Fruit fly (Drosophila melanogaster) whole organism, embryonic: ENCODE measurements around the gene drn.

Source experiments
- ATbp ChIP-seq: fragments of 200-800 bp; sonication (Bioruptor generic); optimal IDR thresholded peaks from 2 replicates; lab custom pipeline; 2017; ENCODE audit warnings: missing biosample characterization, mild to moderate bottlenecking, missing genetic modification characterization, missing genetic modification reagents
- Antp ChIP-seq: fragments of 200-800 bp; sonication (Bioruptor generic); optimal IDR thresholded peaks from 3 replicates; lab custom pipeline; 2016; ENCODE audit warnings: missing biosample characterization, missing genetic modification characterization
- Awh ChIP-seq: fragments of 200-800 bp; sonication (Bioruptor generic); IDR thresholded peaks from 2 replicates; pipeline ENCODE4, ENCODE4 v1.3.6; 2022; ENCODE audit warnings: missing biosample characterization, missing genetic modification characterization
- B-H2 ChIP-seq: fragments of 200-800 bp; sonication (Bioruptor generic); optimal IDR thresholded peaks from 2 replicates; lab custom pipeline; 2018; ENCODE audit warnings: missing biosample characterization, mild to moderate bottlenecking, missing genetic modification characterization
- Bdp1 ChIP-seq: fragments of 200-800 bp; sonication (Bioruptor generic); optimal IDR thresholded peaks from 3 replicates; lab custom pipeline; 2016; ENCODE audit warnings: missing biosample characterization, missing genetic modification characterization
- BtbVII ChIP-seq: fragments of 200-800 bp; sonication (Bioruptor generic); optimal IDR thresholded peaks from 3 replicates; lab custom pipeline; 2017; ENCODE audit warnings: missing biosample characterization, mild to moderate bottlenecking, missing genetic modification characterization
- CG11398 ChIP-seq: fragments of 200-800 bp; sonication (Bioruptor generic); optimal IDR thresholded peaks from 2 replicates; lab custom pipeline; 2016; ENCODE audit warnings: missing biosample characterization, missing genetic modification characterization
- CG12071 ChIP-seq: fragments of 200-800 bp; sonication (Bioruptor generic); optimal IDR thresholded peaks from 3 replicates; lab custom pipeline; 2018; ENCODE audit warnings: missing biosample characterization, mild to moderate bottlenecking, missing genetic modification characterization
- CG14965 ChIP-seq: fragments of 200-800 bp; sonication (Bioruptor generic); optimal IDR thresholded peaks from 2 replicates; lab custom pipeline; 2016; ENCODE audit warnings: missing biosample characterization, missing genetic modification characterization, borderline replicate concordance
- CG15269 ChIP-seq: fragments of 200-800 bp; sonication (Bioruptor generic); optimal IDR thresholded peaks from 2 replicates; lab custom pipeline; 2018; ENCODE audit warnings: missing biosample characterization, mild to moderate bottlenecking, missing genetic modification characterization, moderate library complexity
- CG15479 ChIP-seq: fragments of 200-800 bp; sonication (Bioruptor generic); optimal IDR thresholded peaks from 3 replicates; lab custom pipeline; 2019; ENCODE audit warnings: missing biosample characterization, mild to moderate bottlenecking, missing genetic modification characterization, moderate library complexity
- CG1647 ChIP-seq: fragments of 200-800 bp; sonication (Bioruptor generic); optimal IDR thresholded peaks from 3 replicates; lab custom pipeline; 2016; ENCODE audit warnings: missing biosample characterization, missing genetic modification characterization
- CG2129 ChIP-seq: fragments of 200-800 bp; sonication (Bioruptor generic); IDR thresholded peaks from 2 replicates; pipeline ENCODE4 v1.3.6; 2022; ENCODE audit warnings: missing biosample characterization, missing genetic modification characterization; ENCODE audit not compliant: partially characterized antibody
- CG3281 ChIP-seq: fragments of 200-800 bp; sonication (Bioruptor generic); optimal IDR thresholded peaks from 3 replicates; lab custom pipeline; 2017; ENCODE audit warnings: missing biosample characterization, mild to moderate bottlenecking, missing genetic modification characterization
- CG42726 ChIP-seq: fragments of 200-800 bp; sonication (Bioruptor generic); IDR thresholded peaks from 2 replicates; pipeline ENCODE4 v1.3.6; 2022; ENCODE audit warnings: missing biosample characterization, missing genetic modification characterization; ENCODE audit not compliant: partially characterized antibody
- CG4328 ChIP-seq: fragments of 200-800 bp; sonication (Bioruptor generic); optimal IDR thresholded peaks from 3 replicates; lab custom pipeline; 2017; ENCODE audit warnings: missing biosample characterization, missing genetic modification reagents, missing genetic modification characterization
- CG6813 ChIP-seq: fragments of 200-800 bp; sonication (Bioruptor generic); optimal IDR thresholded peaks from 2 replicates; lab custom pipeline; 2017; ENCODE audit warnings: missing biosample characterization, missing genetic modification characterization, mild to moderate bottlenecking, moderate library complexity, missing genetic modification reagents
- CG7987 ChIP-seq: fragments of 200-800 bp; sonication (Bioruptor generic); optimal IDR thresholded peaks from 2 replicates; lab custom pipeline; 2018; ENCODE audit warnings: missing biosample characterization, mild to moderate bottlenecking, missing genetic modification characterization, moderate library complexity
- CHES-1-like ChIP-seq: fragments of 200-800 bp; sonication (Bioruptor generic); optimal IDR thresholded peaks from 2 replicates; lab custom pipeline; 2016; ENCODE audit warnings: missing biosample characterization, missing genetic modification characterization
- CTCF ChIP-seq: fragments of 200-800 bp; sonication (Bioruptor generic); optimal IDR thresholded peaks from 2 replicates; lab custom pipeline; 2017; ENCODE audit warnings: missing biosample characterization, mild to moderate bottlenecking, missing genetic modification characterization, moderate library complexity
- HLH4C ChIP-seq: fragments of 200-800 bp; sonication (Bioruptor generic); IDR thresholded peaks from 3 replicates; pipeline ENCODE4 v1.3.6; 2022; ENCODE audit warnings: missing biosample characterization, missing genetic modification characterization; ENCODE audit not compliant: partially characterized antibody
- HmgZ ChIP-seq: fragments of 200-800 bp; sonication (Bioruptor generic); optimal IDR thresholded peaks from 2 replicates; lab custom pipeline; 2018; ENCODE audit warnings: missing biosample characterization, mild to moderate bottlenecking, missing genetic modification characterization
- Kr ChIP-seq: fragments of 200-800 bp; sonication (Bioruptor generic); optimal IDR thresholded peaks from 2 replicates; lab custom pipeline; 2017; ENCODE audit warnings: missing biosample characterization, mild to moderate bottlenecking, missing genetic modification characterization
- Opbp ChIP-seq: fragments of 200-800 bp; sonication (Bioruptor generic); IDR thresholded peaks from 3 replicates; pipeline ENCODE4 v1.3.6; 2022; ENCODE audit warnings: missing biosample characterization, missing genetic modification characterization; ENCODE audit not compliant: partially characterized antibody
- Pdp1 ChIP-seq, 2 experiments: fragments of 200-800 bp; sonication (Bioruptor generic); optimal IDR thresholded peaks; 3 replicates each; lab custom pipeline; 2016; ENCODE audit warnings: missing biosample characterization in 2 of 2, missing genetic modification characterization in 2 of 2, mild to moderate bottlenecking in 1 of 2, moderate library complexity in 1 of 2
- Sry-δ ChIP-seq: fragments of 200-800 bp; sonication (Bioruptor generic); optimal IDR thresholded peaks from 2 replicates; lab custom pipeline; 2016; ENCODE audit warnings: missing biosample characterization, missing genetic modification characterization
- Ssrp ChIP-seq: fragments of 200-800 bp; sonication (Bioruptor generic); optimal IDR thresholded peaks from 2 replicates; lab custom pipeline; 2018; ENCODE audit warnings: missing biosample characterization, mild to moderate bottlenecking, missing genetic modification characterization, moderate library complexity
- Taf1 ChIP-seq: fragments of 200-800 bp; sonication (Bioruptor generic); IDR thresholded peaks from 2 replicates; pipeline ENCODE4 v1.3.6; 2022; ENCODE audit warnings: missing biosample characterization, missing genetic modification characterization
- Trl ChIP-seq, 3 experiments: fragments of >200 bp in 2 of 3; fragments of 200-800 bp in 1 of 3; sonication (Bioruptor generic) in 1 of 3; optimal IDR thresholded peaks; 2 replicates in 1 of 3; 3 replicates in 2 of 3; lab custom pipeline; 2016 to 2017; ENCODE audit warnings: missing biosample characterization in 1 of 3, missing genetic modification characterization in 1 of 3
- abd-A ChIP-seq: fragments of 200-800 bp; sonication (Bioruptor generic); optimal IDR thresholded peaks from 3 replicates; lab custom pipeline; 2019; ENCODE audit warnings: missing biosample characterization, mild to moderate bottlenecking, missing genetic modification characterization, moderate library complexity
- chif ChIP-seq, 2 experiments: fragments of 200-800 bp; sonication (Bioruptor generic); optimal IDR thresholded peaks; 3 replicates each; lab custom pipeline; 2016; ENCODE audit warnings: missing biosample characterization in 2 of 2, missing genetic modification characterization in 2 of 2
- chinmo ChIP-seq: fragments of 200-800 bp; sonication (Bioruptor generic); IDR thresholded peaks from 4 replicates; pipeline ENCODE4 v1.3.6; 2022; ENCODE audit warnings: missing biosample characterization, missing genetic modification characterization; ENCODE audit not compliant: partially characterized antibody
- eve ChIP-seq, 2 experiments: fragments of >200 bp; optimal IDR thresholded peaks; 2 replicates each; lab custom pipeline; 2017; ENCODE audit warnings: missing biosample characterization in 2 of 2, missing genetic modification characterization in 2 of 2
- eyg ChIP-seq: fragments of 200-800 bp; sonication (Bioruptor generic); optimal IDR thresholded peaks from 3 replicates; lab custom pipeline; 2016; ENCODE audit warnings: missing biosample characterization, missing genetic modification characterization
- fd64A ChIP-seq: fragments of 200-800 bp; sonication (Bioruptor generic); optimal IDR thresholded peaks from 3 replicates; lab custom pipeline; 2018; ENCODE audit warnings: missing biosample characterization, mild to moderate bottlenecking, missing genetic modification characterization
- ftz-f1 ChIP-seq: fragments of 200-800 bp; sonication (Bioruptor generic); optimal IDR thresholded peaks from 2 replicates; lab custom pipeline; 2016; ENCODE audit warnings: missing biosample characterization, missing genetic modification characterization
- hth ChIP-seq: fragments of >200 bp; optimal IDR thresholded peaks from 2 replicates; lab custom pipeline; 2017; ENCODE audit warnings: inconsistent platforms
- insv ChIP-seq, 2 experiments: fragments of 200-800 bp; sonication (Bioruptor generic); optimal IDR thresholded peaks; 3 replicates each; lab custom pipeline; 2016 to 2018; ENCODE audit warnings: missing biosample characterization in 2 of 2, missing genetic modification characterization in 2 of 2
- lab ChIP-seq: fragments of 200-800 bp; sonication (Bioruptor generic); optimal IDR thresholded peaks from 3 replicates; lab custom pipeline; 2017; ENCODE audit warnings: missing biosample characterization, missing genetic modification characterization, mild to moderate bottlenecking, moderate library complexity, missing genetic modification reagents
- mirr ChIP-seq: fragments of 200-800 bp; sonication (Bioruptor generic); optimal IDR thresholded peaks from 3 replicates; lab custom pipeline; 2018; ENCODE audit warnings: missing biosample characterization, mild to moderate bottlenecking, missing genetic modification characterization
- mld ChIP-seq: fragments of 200-800 bp; sonication (Bioruptor generic); IDR thresholded peaks from 3 replicates; pipeline ENCODE4 v1.3.6; 2022; ENCODE audit warnings: missing biosample characterization, missing genetic modification characterization; ENCODE audit not compliant: partially characterized antibody
- peb ChIP-seq: fragments of 200-800 bp; sonication (Bioruptor generic); IDR thresholded peaks from 2 replicates; pipeline ENCODE4 v1.3.6; 2022; ENCODE audit warnings: missing biosample characterization, missing genetic modification characterization
- pho ChIP-seq: fragments of 200-800 bp; sonication (Bioruptor generic); optimal IDR thresholded peaks from 2 replicates; lab custom pipeline; 2016; ENCODE audit warnings: missing biosample characterization, missing genetic modification characterization
- pros ChIP-seq: fragments of 200-800 bp; sonication (Bioruptor generic); optimal IDR thresholded peaks from 3 replicates; lab custom pipeline; 2019; ENCODE audit warnings: missing biosample characterization, mild to moderate bottlenecking, missing genetic modification characterization, moderate library complexity
- rib ChIP-seq: fragments of 200-800 bp; sonication (Bioruptor generic); IDR thresholded peaks from 2 replicates; pipeline ENCODE4 v1.3.6; 2022; ENCODE audit warnings: missing biosample characterization, missing genetic modification characterization
- sens ChIP-seq: fragments of 200-800 bp; sonication (Bioruptor generic); peaks from one replicate; lab custom pipeline; 2016; ENCODE audit warnings: missing biosample characterization, missing genetic modification characterization
- so ChIP-seq: fragments of 200-800 bp; sonication (Bioruptor generic); IDR thresholded peaks from 3 replicates; pipeline ENCODE4 v1.3.6; 2022; ENCODE audit warnings: missing biosample characterization, missing genetic modification characterization
- twi ChIP-seq: fragments of 200-800 bp; optimal IDR thresholded peaks from 2 replicates; lab custom pipeline; 2019; ENCODE audit warnings: missing biosample characterization, mild to moderate bottlenecking, missing genetic modification characterization, moderate library complexity
- vvl ChIP-seq: fragments of 200-800 bp; sonication (Bioruptor generic); IDR thresholded peaks from 2 replicates; pipeline ENCODE4 v1.3.6; 2022; ENCODE audit warnings: missing biosample characterization, missing genetic modification characterization
- zf30C ChIP-seq: fragments of 200-800 bp; sonication (Bioruptor generic); optimal IDR thresholded peaks from 3 replicates; lab custom pipeline; 2018; ENCODE audit warnings: missing biosample characterization, mild to moderate bottlenecking, missing genetic modification characterization

The drn gene

dm6 chr3R:9344186-9344790 is 4.3 kb downstream of the drn start (continued):
- TF ChIP-seq pho (GFP tag; lab: Kevin White, UChicago): no peak
- TF ChIP-seq Awh (GFP tag; lab: Robert Waterston, UW): no peak
- no peak for TF ChIP-seq Trl (optimal IDR thresholded peaks at IDR 0.05; lab: Kevin White, UChicago)
- TF ChIP-seq Trl (GFP tag; optimal IDR thresholded peaks at IDR 0.05; lab: Kevin White, UChicago): no peak
- TF ChIP-seq fd64A (GFP tag; lab: Kevin White, UChicago): no peak
- no peak for TF ChIP-seq HmgZ (tag; lab: Kevin White, UChicago)
- TF ChIP-seq CG12071 (GFP tag; lab: Kevin White, UChicago): no peak
- no peak for TF ChIP-seq CG14965
- no peak for TF ChIP-seq mld (GFP tag; lab: Robert Waterston, UW)
- TF ChIP-seq Sry-δ: no peak
- no peak for TF ChIP-seq CG42726 (GFP tag; lab: Robert Waterston, UW)
- TF ChIP-seq sens: peak; percentile 46
- no peak for TF ChIP-seq rib
- no peak for TF ChIP-seq peb (GFP tag; lab: Robert Waterston, UW)
- TF ChIP-seq ATbp: no peak
- TF ChIP-seq eve (GFP tag; optimal IDR thresholded peaks at IDR 0.05; lab: Kevin White, UChicago): peak in 1 of 2 experiments; percentile 71
- no peak for TF ChIP-seq lab
- no peak for TF ChIP-seq CG15269 (tag; lab: Kevin White, UChicago)
- TF ChIP-seq hth: no peak
- TF ChIP-seq mirr: peak; percentile 59
- TF ChIP-seq CG15479 (GFP tag; lab: Kevin White, UChicago): no peak
- TF ChIP-seq Pdp1 (GFP tag; optimal IDR thresholded peaks at IDR 0.05; lab: Kevin White, UChicago): peak in 1 of 2 experiments; percentile 69
- TF ChIP-seq CG1647 (GFP tag; lab: Kevin White, UChicago): no peak
- no peak for TF ChIP-seq CG7987 (GFP tag; lab: Kevin White, UChicago)
- no peak for TF ChIP-seq CG3281 (GFP tag; lab: Kevin White, UChicago)
- TF ChIP-seq ftz-f1 (GFP tag; lab: Kevin White, UChicago): peak; percentile 64
- no peak for TF ChIP-seq CG2129 (GFP tag; lab: Robert Waterston, UW)
- no peak for TF ChIP-seq CG11398 (GFP tag; lab: Kevin White, UChicago)
- no peak for TF ChIP-seq HLH4C (GFP tag; lab: Robert Waterston, UW)
- no peak for TF ChIP-seq eyg
- TF ChIP-seq CG4328 (GFP tag; lab: Kevin White, UChicago): peak; percentile 28
- TF ChIP-seq Ssrp (tag; lab: Kevin White, UChicago): no peak
- peak; percentile 9 for TF ChIP-seq BtbVII (GFP tag; lab: Kevin White, UChicago)
- no peak for TF ChIP-seq vvl (GFP tag; lab: Robert Waterston, UW)
- TF ChIP-seq abd-A (tag; lab: Kevin White, UChicago): peak; percentile 79
- TF ChIP-seq chif (GFP tag; optimal IDR thresholded peaks at IDR 0.05; lab: Kevin White, UChicago): no peak
- no peak for TF ChIP-seq Antp (GFP tag; lab: Kevin White, UChicago)
- peak; percentile 96 for TF ChIP-seq twi (tag; lab: Kevin White, UChicago)
- no peak for TF ChIP-seq Bdp1 (GFP tag; lab: Kevin White, UChicago)
- peak; percentile 24 for TF ChIP-seq B-H2
- peak; percentile 52; the same call in 1 of the 4 replicates for TF ChIP-seq chinmo (GFP tag; lab: Robert Waterston, UW)
- peak in 1 of 2 experiments; percentile 16 for TF ChIP-seq insv (GFP tag; optimal IDR thresholded peaks at IDR 0.05; lab: Kevin White, UChicago)
- TF ChIP-seq CG6813 (GFP tag; lab: Kevin White, UChicago): no peak
- TF ChIP-seq zf30C (GFP tag; lab: Kevin White, UChicago): peak; percentile 79
- TF ChIP-seq CTCF (GFP tag; lab: Kevin White, UChicago): no peak
- no peak for TF ChIP-seq Kr (GFP tag; lab: Kevin White, UChicago)
- TF ChIP-seq pros (GFP tag; lab: Kevin White, UChicago): peak; percentile 31
- TF ChIP-seq CHES-1-like: no peak
- TF ChIP-seq Opbp (GFP tag; lab: Robert Waterston, UW): no peak
- no peak for TF ChIP-seq Taf1 (GFP tag; lab: Robert Waterston, UW)
- TF ChIP-seq so: peak; percentile 46; the same call in 1 of the 3 replicates
